Worm (Caenorhabditis elegans) whole organism, early embryonic: ENCODE results near the gene Y75B8A.7.

ENCODE experiments used
- B0310.2 ChIP-seq: sonication (generic microtip); optimal IDR thresholded peaks from 2 replicates; lab custom pipeline; 2016; ENCODE audit warnings: mild to moderate bottlenecking, missing genetic modification characterization, missing compliant biosample characterization
- ama-1 ChIP-seq: fragments of 150-350 bp; optimal IDR thresholded peaks from 2 replicates; lab custom pipeline; 2014
- ceh-36 ChIP-seq: sonication (generic microtip); optimal IDR thresholded peaks from 2 replicates; lab custom pipeline; 2016; ENCODE audit warnings: missing genetic modification characterization, inconsistent platforms, missing compliant biosample characterization
- tbx-11 ChIP-seq: fragments of 200-800 bp; sonication (Bioruptor generic); IDR thresholded peaks from 2 replicates; pipeline ENCODE4 v1.3.6; 2022; ENCODE audit warnings: missing genetic modification characterization, missing compliant biosample characterization

DNA sequence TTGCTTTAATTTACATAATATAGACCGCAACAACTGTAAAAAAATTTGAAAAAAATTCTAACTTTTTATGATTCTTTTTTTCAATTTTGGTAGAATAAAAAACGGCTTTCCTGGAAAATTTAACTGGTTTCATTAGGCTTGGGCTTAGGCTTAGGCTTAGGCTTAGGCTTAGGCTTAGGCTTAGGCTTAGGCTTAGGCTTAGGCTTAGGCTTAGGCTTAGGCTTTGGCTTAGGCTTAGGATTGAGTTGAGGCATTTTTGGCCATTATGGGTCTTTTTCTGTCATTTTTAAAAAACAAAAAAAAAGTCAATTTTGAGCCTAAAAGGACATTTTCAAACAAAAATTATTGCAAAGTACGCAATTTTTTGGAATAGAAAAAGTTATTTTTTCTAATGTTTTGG lies 8.9 kb upstream of the Y75B8A.7 start:
- TF ChIP-seq B0310.2 (tag; lab: Kevin White, UChicago) (no peak), ama-1 (lab: Kevin White, UChicago) (no peak), tbx-11 (no peak), ceh-36 (peak; percentile 60)
